Worm (Caenorhabditis elegans): ENCODE results near the gene nhr-124.

Gene nhr-124

ce11 chrV:3896018-3896417 lies 10.0 kb upstream of the nhr-124 start:
- TF ChIP-seq dao-5 (tag; optimal IDR thresholded peaks at IDR 0.05) (no peak), W03F9.2 (tag; optimal IDR thresholded peaks at IDR 0.05) (no peak), him-1 (tag; optimal IDR thresholded peaks at IDR 0.05) (no peak)

- no peak for TF ChIP-seq W03F9.2 (tag; optimal IDR thresholded peaks at IDR 0.05)
- no peak for TF ChIP-seq dao-5 (tag; optimal IDR thresholded peaks at IDR 0.05)
- no peak for TF ChIP-seq him-1 (tag; optimal IDR thresholded peaks at IDR 0.05)
Observed at ce11 chrV:3894661-3895060, 8.7 kb upstream of the nhr-124 start, which contains the start of gene sre-9. Gene sre-9, plus strand, starts transcription at chrV:3894961.

- no peak for TF ChIP-seq W03F9.2 (tag; optimal IDR thresholded peaks at IDR 0.05)
- TF ChIP-seq dao-5 (tag; optimal IDR thresholded peaks at IDR 0.05), result no peak
- no peak for TF ChIP-seq him-1 (tag; optimal IDR thresholded peaks at IDR 0.05)
Observed at ce11 chrV:3892361-3892904, 6.4 kb upstream of the nhr-124 start, which contains the start of gene C17E7.4. Gene C17E7.4, plus strand, starts transcription at chrV:3892854.

ce11 chrV:3891919-3892318 lies 5.9 kb upstream of the nhr-124 start, which contains the start of gene C17E7.12:
Gene C17E7.12, minus strand, starts transcription at chrV:3892019.
- TF ChIP-seq him-1 (tag; optimal IDR thresholded peaks at IDR 0.05) (no peak), dao-5 (tag; optimal IDR thresholded peaks at IDR 0.05) (no peak), W03F9.2 (tag; optimal IDR thresholded peaks at IDR 0.05) (no peak)

ce11 chrV:3890761-3891160 lies 4.8 kb upstream of the nhr-124 start, which contains the start of gene C17E7.9:
Gene C17E7.9, minus strand, starts transcription at chrV:3890861.
- TF ChIP-seq W03F9.2 (tag; optimal IDR thresholded peaks at IDR 0.05) (no peak), him-1 (tag; optimal IDR thresholded peaks at IDR 0.05) (no peak), dao-5 (tag; optimal IDR thresholded peaks at IDR 0.05) (no peak)

- TF ChIP-seq him-1 (tag; optimal IDR thresholded peaks at IDR 0.05), result no peak
Observed at ce11 chrV:3889113-3889512, 3.1 kb upstream of the nhr-124 start, which contains the start of gene C17E7.13. Gene C17E7.13, minus strand, starts transcription at chrV:3889288.

- no peak for TF ChIP-seq W03F9.2 (tag; optimal IDR thresholded peaks at IDR 0.05)
- TF ChIP-seq him-1 (tag; optimal IDR thresholded peaks at IDR 0.05), result no peak
- no peak for TF ChIP-seq dao-5 (tag; optimal IDR thresholded peaks at IDR 0.05)
Observed at ce11 chrV:3884550-3884949, 1.5 kb downstream of the nhr-124 start.

- TF ChIP-seq W03F9.2 (tag; optimal IDR thresholded peaks at IDR 0.05), result no peak
- no peak for TF ChIP-seq dao-5 (tag; optimal IDR thresholded peaks at IDR 0.05)
- no peak for TF ChIP-seq him-1 (tag; optimal IDR thresholded peaks at IDR 0.05)
Observed at ce11 chrV:3878223-3878622, 7.8 kb downstream of the nhr-124 start, which contains the start of gene nhr-159. Gene nhr-159, minus strand, starts transcription at chrV:3878323.

ce11 chrV:3877242-3877641 lies 8.8 kb downstream of the nhr-124 start:
- TF ChIP-seq dao-5 (tag; optimal IDR thresholded peaks at IDR 0.05) (no peak), him-1 (tag; optimal IDR thresholded peaks at IDR 0.05) (no peak), W03F9.2 (tag; optimal IDR thresholded peaks at IDR 0.05) (no peak)

ce11 chrV:3874102-3874744 lies 11.8 kb downstream of the nhr-124 start, which contains the start of gene nhr-158:
Gene nhr-158, minus strand, starts transcription at chrV:3874152.
- TF ChIP-seq him-1 (tag; optimal IDR thresholded peaks at IDR 0.05) (no peak), W03F9.2 (tag; optimal IDR thresholded peaks at IDR 0.05) (no peak)

- TF ChIP-seq him-1 (tag; optimal IDR thresholded peaks at IDR 0.05), result no peak
- TF ChIP-seq W03F9.2 (tag; optimal IDR thresholded peaks at IDR 0.05), result no peak
- no peak for TF ChIP-seq dao-5 (tag; optimal IDR thresholded peaks at IDR 0.05)
Observed at ce11 chrV:3870359-3870758, 15.6 kb downstream of the nhr-124 start.

ce11 chrV:3868905-3869304 lies 17.1 kb downstream of the nhr-124 start, which contains the start of gene nhr-157:
Gene nhr-157, minus strand, starts transcription at chrV:3869005.
- no peak for TF ChIP-seq W03F9.2 (tag; optimal IDR thresholded peaks at IDR 0.05)

ce11 chrV:3865273-3865672 lies 20.7 kb downstream of the nhr-124 start:
- TF ChIP-seq dao-5 (tag; optimal IDR thresholded peaks at IDR 0.05), result no peak
- TF ChIP-seq him-1 (tag; optimal IDR thresholded peaks at IDR 0.05), result no peak
- no peak for TF ChIP-seq W03F9.2 (tag; optimal IDR thresholded peaks at IDR 0.05)

ce11 chrV:3862851-3863250 lies 23.2 kb downstream of the nhr-124 start, which contains the start of gene nhr-187:
Gene nhr-187, minus strand, starts transcription at chrV:3862951.
- no peak for TF ChIP-seq W03F9.2 (tag; optimal IDR thresholded peaks at IDR 0.05)
- TF ChIP-seq dao-5 (tag; optimal IDR thresholded peaks at IDR 0.05), result no peak
- TF ChIP-seq him-1 (tag; optimal IDR thresholded peaks at IDR 0.05), result no peak

ce11 chrV:3860123-3860522 lies 25.9 kb downstream of the nhr-124 start, which contains the start of gene nhr-189:
Gene nhr-189, minus strand, starts transcription at chrV:3860243.
- no peak for TF ChIP-seq him-1 (tag; optimal IDR thresholded peaks at IDR 0.05)
- TF ChIP-seq dao-5 (tag; optimal IDR thresholded peaks at IDR 0.05), result no peak
- TF ChIP-seq W03F9.2 (tag; optimal IDR thresholded peaks at IDR 0.05), result no peak
